Worm (Caenorhabditis elegans): ENCODE data around the gene C29F9.12.
"Not testable (repeated sequence)": the region's sequence is repeated elsewhere in the genome, so short reads cannot be mapped to it uniquely, and the experiment has no call there.

C29F9.12 gene

DNA sequence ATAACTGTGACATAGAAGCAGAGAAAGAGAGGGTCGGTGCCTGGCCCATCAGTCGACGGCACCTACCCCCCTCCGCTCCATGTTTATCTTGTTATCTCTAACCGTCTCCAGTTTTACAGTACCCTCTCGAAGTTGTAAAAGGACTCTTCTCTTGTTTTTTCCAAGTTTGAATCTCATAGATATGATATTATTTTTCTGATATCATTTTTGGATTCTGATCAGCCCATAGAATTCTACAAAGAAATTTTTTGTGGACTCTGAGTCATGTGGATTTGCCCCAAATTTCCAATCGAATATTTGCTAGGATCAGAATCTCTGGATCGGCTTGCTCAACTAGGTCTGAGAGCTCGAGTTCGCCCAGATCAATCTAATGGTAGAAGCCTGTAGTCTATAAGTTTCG lies 7.2 kb downstream of the C29F9.12 start, which contains the start of gene C29F9.6:
TSS of gene C29F9.6 (plus strand) at position 301 of the 400 bp plus-strand sequence.
- TF ChIP-seq efl-1 (optimal IDR thresholded peaks at IDR 0.05) (no peak), efl-1 (GFP tag; optimal IDR thresholded peaks at IDR 0.05 in 1 of 2) (peak in 1 of 2 experiments; percentile 66), mdl-1 (tag; optimal IDR thresholded peaks at IDR 0.05) (no peak)

DNA sequence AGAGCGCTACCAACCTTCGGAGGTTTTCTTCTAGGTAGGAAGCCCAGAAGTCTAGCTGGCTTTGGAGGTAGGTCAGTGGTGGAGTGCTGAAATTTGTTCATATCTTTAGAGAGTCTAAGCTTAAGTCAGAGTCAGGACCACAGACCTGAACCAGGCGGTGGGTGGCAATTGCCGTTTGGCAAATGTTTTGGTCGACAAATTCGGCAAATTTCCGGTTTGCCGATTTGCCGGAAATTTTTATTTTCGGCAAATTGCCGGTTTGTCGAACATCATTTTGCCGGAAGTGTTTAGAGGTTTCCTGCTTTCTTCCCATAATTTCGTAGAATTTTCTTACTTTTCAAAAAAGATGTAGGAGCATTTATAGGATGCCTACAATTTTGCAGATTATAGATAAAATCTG lies 23.0 kb downstream of the C29F9.12 start, which contains the start of gene C29F9.9:
TSS of gene C29F9.9 (minus strand) at position 101 of the 400 bp plus-strand sequence.
- not testable (repeated sequence) for TF ChIP-seq sox-4 (tag; optimal IDR thresholded peaks at IDR 0.05); ceh-8 (GFP tag; optimal IDR thresholded peaks at IDR 0.05); efl-1 (optimal IDR thresholded peaks at IDR 0.05); efl-1 (GFP tag; optimal IDR thresholded peaks at IDR 0.05 in 1 of 2)

DNA sequence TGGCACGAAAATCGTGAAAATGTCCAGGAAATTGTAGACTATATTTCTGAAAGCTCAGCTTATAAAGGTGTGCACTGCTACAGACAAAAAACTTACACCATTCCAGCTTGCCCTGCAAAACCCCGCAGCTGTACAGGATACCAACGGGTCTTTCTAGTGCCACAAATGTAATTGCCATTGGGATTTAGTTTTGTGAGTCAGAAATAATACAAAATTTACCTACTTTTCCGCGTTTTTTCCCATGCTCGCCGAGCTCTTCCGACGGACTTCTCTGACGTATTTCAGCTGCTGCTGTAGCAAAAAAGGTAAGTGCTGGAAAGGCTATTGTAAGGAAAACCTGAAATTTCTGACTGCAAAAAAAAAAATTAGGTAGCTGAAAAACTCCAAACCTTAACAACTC lies 24.8 kb downstream of the C29F9.12 start, which contains the start of gene C29F9.8:
TSS of gene C29F9.8 (minus strand) at position 101 of the 400 bp plus-strand sequence.
- not testable (repeated sequence) for TF ChIP-seq mdl-1, lsy-2, aly-2 (tag; optimal IDR thresholded peaks at IDR 0.05)

- TF ChIP-seq mef-2 (tag; optimal IDR thresholded peaks at IDR 0.05) (no peak), jun-1 (tag; optimal IDR thresholded peaks at IDR 0.05) (no peak), Y116A8C.19 (tag; optimal IDR thresholded peaks at IDR 0.05; ENCODE audit: borderline replicate concordance) (no peak), lin-35 (GFP tag; optimal IDR thresholded peaks at IDR 0.05) (peak; percentile 19 to 30), nhr-237 (tag; optimal IDR thresholded peaks at IDR 0.05) (no peak), pax-3 (tag; optimal IDR thresholded peaks at IDR 0.05) (no peak), swsn-7 (tag; optimal IDR thresholded peaks at IDR 0.05) (peak; percentile 50), lir-3 (tag; optimal IDR thresholded peaks at IDR 0.05; ENCODE audit: poor library complexity) (no peak), nhr-85 (tag) (no peak), alr-1 (tag; optimal IDR thresholded peaks at IDR 0.05; ENCODE audit: borderline replicate concordance) (no peak), unc-130 (tag; optimal IDR thresholded peaks at IDR 0.05) (no peak), egl-13 (tag; optimal IDR thresholded peaks at IDR 0.05) (no peak), C34B4.2 (tag; optimal IDR thresholded peaks at IDR 0.05) (no peak), vab-15 (tag; optimal IDR thresholded peaks at IDR 0.05) (no peak), fkh-10 (GFP tag; optimal IDR thresholded peaks at IDR 0.05) (no peak), efl-1 (optimal IDR thresholded peaks at IDR 0.05) (peak; percentile 64 to 79), efl-1 (GFP tag; optimal IDR thresholded peaks at IDR 0.05 in 1 of 2) (peak in 1 of 2 experiments; percentile 94), ceh-8 (GFP tag; optimal IDR thresholded peaks at IDR 0.05) (no peak), pqm-1 (tag; optimal IDR thresholded peaks at IDR 0.05) (no peak), lsy-2 (tag; optimal IDR thresholded peaks at IDR 0.05) (peak; percentile 48 to 49), snpc-4 (tag; optimal IDR thresholded peaks at IDR 0.05) (no peak), nhr-71 (tag; optimal IDR thresholded peaks at IDR 0.05) (peak; percentile 81), fos-1 (tag; optimal IDR thresholded peaks at IDR 0.05) (no peak), F16B12.6 (tag; optimal IDR thresholded peaks at IDR 0.05) (no peak), elt-3 (tag; optimal IDR thresholded peaks at IDR 0.05) (no peak), lin-15B (tag; optimal IDR thresholded peaks at IDR 0.05) (no peak), hlh-17 (GFP tag; optimal IDR thresholded peaks at IDR 0.05; ENCODE audit: borderline replicate concordance) (no peak), ztf-11 (tag; optimal IDR thresholded peaks at IDR 0.05) (no peak), egl-27 (tag; optimal IDR thresholded peaks at IDR 0.05) (no peak), ces-1 (GFP tag; optimal IDR thresholded peaks at IDR 0.05) (no peak), ceh-88 (GFP tag; IDR thresholded peaks at IDR 0.05) (no peak), blmp-1 (tag; optimal IDR thresholded peaks at IDR 0.05) (peak; percentile 18), isw-1 (GFP tag; IDR thresholded peaks at IDR 0.05) (peak; percentile 19; the same call in 1 of the 2 replicates), rnt-1 (tag; optimal IDR thresholded peaks at IDR 0.05) (peak; percentile 87), unc-62 (GFP tag; optimal IDR thresholded peaks at IDR 0.05) (no peak), hlh-4 (tag; optimal IDR thresholded peaks at IDR 0.05) (no peak), lin-39 (tag; optimal IDR thresholded peaks at IDR 0.05) (peak; percentile 48), tbx-2 (tag; optimal IDR thresholded peaks at IDR 0.05) (peak; percentile 62), elt-2 (tag; optimal IDR thresholded peaks at IDR 0.05) (no peak), snu-23 (GFP tag; optimal IDR thresholded peaks at IDR 0.05) (peak; percentile 72), zag-1 (tag; optimal IDR thresholded peaks at IDR 0.05) (no peak), sup-37 (GFP tag; optimal IDR thresholded peaks at IDR 0.05) (no peak)
Measured at ce11 chrIII:96196-96595, 25.6 kb downstream of the C29F9.12 start.

All from whole organism, L1 larva.